Fruit fly (Drosophila melanogaster): ENCODE results near the gene robl37BC.

The robl37BC gene

dm6 chr2L:19036105-19036714 lies 25.5 kb downstream of the robl37BC start (continued):
- TF ChIP-seq CG17361 (GFP tag; IDR thresholded peaks at IDR 0.05) (0 out of 3 replicates have a peak, but pooled peaks have one; percentile 25), tap (tag; optimal IDR thresholded peaks at IDR 0.05) (no peak), pum (GFP tag; optimal IDR thresholded peaks at IDR 0.05) (no peak), CG10274 (GFP tag; optimal IDR thresholded peaks at IDR 0.05) (no peak), nom (GFP tag; optimal IDR thresholded peaks at IDR 0.05) (no peak), CG7357 (GFP tag; IDR thresholded peaks at IDR 0.05) (no peak), oc (tag; optimal IDR thresholded peaks at IDR 0.05) (no peak), sqz (GFP tag; optimal IDR thresholded peaks at IDR 0.05) (no peak), CG10366 (GFP tag; IDR thresholded peaks at IDR 0.05) (no peak), CG8388 (GFP tag; optimal IDR thresholded peaks at IDR 0.05) (no peak), CG6254 (GFP tag; optimal IDR thresholded peaks at IDR 0.05) (no peak), hkb (optimal IDR thresholded peaks at IDR 0.05) (no peak), hkb (GFP tag; IDR thresholded peaks at IDR 0.05) (no peak), Vsx1 (GFP tag; optimal IDR thresholded peaks at IDR 0.05) (no peak), grn (GFP tag; optimal IDR thresholded peaks at IDR 0.05) (no peak), Scr (GFP tag; IDR thresholded peaks at IDR 0.05; ENCODE audit: partially characterized antibody) (no peak), HLHmδ (GFP tag; optimal IDR thresholded peaks at IDR 0.05) (no peak), klu (GFP tag; IDR thresholded peaks at IDR 0.05) (no peak), dimm (GFP tag; IDR thresholded peaks at IDR 0.05) (no peak), PHDP (tag; optimal IDR thresholded peaks at IDR 0.05) (no peak), CG1024 (GFP tag; IDR thresholded peaks at IDR 0.05) (no peak), CG11504 (tag; optimal IDR thresholded peaks at IDR 0.05) (no peak), E2f1 (GFP tag; IDR thresholded peaks at IDR 0.05) (no peak), Opbp (GFP tag; IDR thresholded peaks at IDR 0.05; ENCODE audit: partially characterized antibody) (no peak), CG16815 (GFP tag; optimal IDR thresholded peaks at IDR 0.05) (no peak), gsb-n (tag; optimal IDR thresholded peaks at IDR 0.05) (no peak), Hr78 (GFP tag; optimal IDR thresholded peaks at IDR 0.05) (no peak), az2 (GFP tag; optimal IDR thresholded peaks at IDR 0.05) (no peak), vvl (GFP tag; IDR thresholded peaks at IDR 0.05) (no peak), CG4730 (GFP tag; IDR thresholded peaks at IDR 0.05) (no peak), al (GFP tag; IDR thresholded peaks at IDR 0.05) (no peak), Adf1 (GFP tag; IDR thresholded peaks at IDR 0.05) (no peak; the same call in 1 of the 2 replicates), CG12769 (tag; optimal IDR thresholded peaks at IDR 0.05) (peak; percentile 91), slbo (GFP tag; IDR thresholded peaks at IDR 0.05) (no peak), lmd (GFP tag; IDR thresholded peaks at IDR 0.05) (no peak), E2f2 (GFP tag; IDR thresholded peaks at IDR 0.05) (no peak), h (optimal IDR thresholded peaks at IDR 0.05) (no peak), CG9727 (GFP tag; optimal IDR thresholded peaks at IDR 0.05) (peak; percentile 22), CG32532 (GFP tag; IDR thresholded peaks at IDR 0.05) (no peak), Rfx (GFP tag; IDR thresholded peaks at IDR 0.05) (no peak), CG16863 (GFP tag; optimal IDR thresholded peaks at IDR 0.05) (no peak), crol (GFP tag; IDR thresholded peaks at IDR 0.05) (peak; percentile 90), inv (GFP tag; IDR thresholded peaks at IDR 0.05; ENCODE audit: partially characterized antibody) (no peak), Sox100B (GFP tag; optimal IDR thresholded peaks at IDR 0.05) (no peak), CG8359 (GFP tag; optimal IDR thresholded peaks at IDR 0.05; ENCODE audit: borderline replicate concordance) (no peak), CG15073 (GFP tag; optimal IDR thresholded peaks at IDR 0.05) (no peak), NFAT (GFP tag; IDR thresholded peaks at IDR 0.05) (0 out of 2 replicates have a peak, but pooled peaks have one; percentile 14), pho (GFP tag; optimal IDR thresholded peaks at IDR 0.05) (no peak), CG1602 (GFP tag; optimal IDR thresholded peaks at IDR 0.05) (no peak), fd96Cb (tag; optimal IDR thresholded peaks at IDR 0.05) (peak; percentile 12), CoRest (tag; optimal IDR thresholded peaks at IDR 0.05) (peak; percentile 49)

Data from whole organism, embryonic.